Worm (Caenorhabditis elegans): ENCODE measurements around the gene ugt-46.
A peak's percentile ranks its signal among the peaks of the same experiment; 100 is the strongest.

Gene ugt-46

DNA sequence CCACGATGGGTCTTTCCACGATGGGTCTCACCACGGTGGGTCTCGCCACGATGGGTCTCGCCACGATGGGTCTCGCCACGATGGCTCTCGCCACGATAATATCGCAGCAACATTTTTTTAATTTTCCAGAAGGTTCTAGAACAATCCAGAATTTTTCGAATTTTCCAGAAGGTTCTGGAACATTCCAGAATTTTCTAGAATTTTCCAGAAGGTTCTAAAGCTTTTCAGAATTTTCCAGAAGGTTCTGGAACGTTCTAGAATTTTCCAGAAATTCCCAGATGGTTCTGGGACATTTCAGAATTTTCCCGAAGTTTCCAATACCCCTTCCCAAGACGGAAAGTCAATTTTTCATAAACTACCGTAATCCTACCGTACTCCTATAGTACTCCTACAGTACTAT lies 13.3 kb downstream of the ugt-46 start:
- TF ChIP-seq hsf-1 (GFP tag; IDR thresholded peaks at IDR 0.05), result peak; percentile 95

DNA sequence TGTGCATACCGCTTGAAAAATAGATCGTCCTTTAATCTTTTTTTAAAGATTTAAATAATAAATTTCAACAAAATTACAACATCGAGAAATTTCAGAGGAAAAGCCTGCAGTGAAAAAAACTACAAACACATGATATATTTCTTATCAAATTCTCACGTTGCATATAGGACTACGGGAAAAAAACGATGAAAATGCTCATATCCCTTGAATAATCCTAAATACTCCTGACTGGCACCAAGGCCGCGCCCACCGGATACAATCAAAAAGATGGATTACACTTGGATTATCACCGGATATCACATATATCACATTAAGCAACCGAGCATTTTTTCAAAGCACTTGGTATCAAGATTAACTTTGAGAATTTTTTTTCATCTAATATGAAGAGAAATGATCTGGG lies 16.1 kb downstream of the ugt-46 start:
- TF ChIP-seq ama-1 (optimal IDR thresholded peaks at IDR 0.05), result no peak
- no peak for TF ChIP-seq ama-1 (GFP tag; optimal IDR thresholded peaks at IDR 0.05)
- TF ChIP-seq Y53F4B.3 (GFP tag; IDR thresholded peaks at IDR 0.05), result no peak
- TF ChIP-seq nhr-80 (tag; optimal IDR thresholded peaks at IDR 0.05), result no peak
- TF ChIP-seq aptf-3 (GFP tag; IDR thresholded peaks at IDR 0.05), result no peak
- no peak for TF ChIP-seq madf-8 (GFP tag; conservative IDR thresholded peaks at IDR 0.05)
- TF ChIP-seq bed-1 (GFP tag; IDR thresholded peaks at IDR 0.05), result no peak
- TF ChIP-seq ztf-18 (tag; optimal IDR thresholded peaks at IDR 0.05), result no peak
- TF ChIP-seq sdz-38 (tag; optimal IDR thresholded peaks at IDR 0.05), result no peak
- no peak for TF ChIP-seq snpc-3.4 (tag; optimal IDR thresholded peaks at IDR 0.05)
- TF ChIP-seq attf-5 (GFP tag; optimal IDR thresholded peaks at IDR 0.05), result no peak

DNA sequence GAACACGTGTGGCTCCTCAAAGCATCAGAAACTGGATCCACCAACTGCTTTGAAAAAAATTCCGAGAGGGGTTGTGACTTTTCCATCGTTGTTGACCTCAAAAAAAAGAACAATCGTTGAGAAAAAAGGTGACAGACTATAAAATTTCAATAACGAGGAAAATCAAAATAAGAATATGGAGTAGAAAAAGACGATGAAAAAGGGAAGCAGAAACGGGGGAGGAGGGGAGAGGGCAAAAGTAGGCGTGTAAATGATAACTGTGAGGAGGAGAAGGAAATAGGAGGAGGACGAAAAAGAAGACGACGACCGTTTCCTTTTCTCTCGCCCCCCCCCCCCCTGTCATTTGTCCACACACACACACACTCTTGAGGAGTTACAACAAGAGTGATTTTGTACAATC lies 23.2 kb downstream of the ugt-46 start, which contains the start of gene B0310.2:
Gene B0310.2 (minus strand): TSS at position 101 of the 400 bp plus-strand sequence.
- TF ChIP-seq dpl-1 (GFP tag; optimal IDR thresholded peaks at IDR 0.05) (no peak), C06A6.2 (GFP tag; conservative IDR thresholded peaks at IDR 0.05) (no peak), sptf-2 (GFP tag; optimal IDR thresholded peaks at IDR 0.05) (no peak), Y79H2A.3 (GFP tag; conservative IDR thresholded peaks at IDR 0.05) (no peak), F23B12.7 (tag; optimal IDR thresholded peaks at IDR 0.05; ENCODE audit: insufficient read depth) (no peak), mel-28 (tag; optimal IDR thresholded peaks at IDR 0.05; ENCODE audit: borderline replicate concordance) (no peak), mes-4 (tag; optimal IDR thresholded peaks at IDR 0.05) (no peak), madf-3 (GFP tag; IDR thresholded peaks at IDR 0.05) (no peak), aptf-2 (GFP tag; conservative IDR thresholded peaks at IDR 0.05) (no peak), lsl-1 (GFP tag; optimal IDR thresholded peaks at IDR 0.05) (no peak), snpc-1.3 (tag; optimal IDR thresholded peaks at IDR 0.05; ENCODE audit: insufficient read depth) (no peak), Y56A3A.18 (GFP tag; IDR thresholded peaks at IDR 0.05) (no peak), C17E4.6 (GFP tag; IDR thresholded peaks at IDR 0.05) (no peak), tlf-1 (GFP tag; optimal IDR thresholded peaks at IDR 0.05) (no peak), zfh-2 (GFP tag; conservative IDR thresholded peaks at IDR 0.05) (no peak), him-1 (tag; optimal IDR thresholded peaks at IDR 0.05) (no peak), nfya-2 (GFP tag; IDR thresholded peaks at IDR 0.05) (no peak)

DNA sequence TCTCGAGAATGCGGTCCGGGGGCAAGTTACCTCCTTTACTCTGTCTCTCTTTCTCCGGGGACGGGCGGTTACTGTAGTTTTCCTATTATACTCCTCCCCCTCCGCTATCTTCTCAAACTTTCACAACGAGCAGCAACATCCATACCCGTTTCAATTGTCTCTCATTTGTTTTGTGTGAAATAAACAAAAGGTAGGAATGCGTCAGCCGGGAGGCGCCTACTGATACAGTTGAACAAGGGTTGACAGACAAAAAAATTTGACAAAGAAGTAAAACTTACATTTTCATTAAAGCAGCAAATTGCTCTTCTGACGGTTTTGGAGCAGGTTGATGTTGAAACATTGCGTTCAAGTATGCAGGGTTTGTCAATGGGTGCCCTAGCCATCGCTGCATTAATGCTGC lies 25.1 kb downstream of the ugt-46 start:
- no peak for TF ChIP-seq ZK185.1 (tag; optimal IDR thresholded peaks at IDR 0.05; ENCODE audit: poor library complexity, severe bottlenecking)
- no peak for TF ChIP-seq rec-8 (tag; optimal IDR thresholded peaks at IDR 0.05)
- no peak for TF ChIP-seq snpc-4 (GFP tag; optimal IDR thresholded peaks at IDR 0.05)
- no peak for TF ChIP-seq snpc-4 (tag; optimal IDR thresholded peaks at IDR 0.05)

Measured in whole organism, young adult.